Fruit fly (Drosophila melanogaster): Measurements from ENCODE around the gene LysP.

DNA sequence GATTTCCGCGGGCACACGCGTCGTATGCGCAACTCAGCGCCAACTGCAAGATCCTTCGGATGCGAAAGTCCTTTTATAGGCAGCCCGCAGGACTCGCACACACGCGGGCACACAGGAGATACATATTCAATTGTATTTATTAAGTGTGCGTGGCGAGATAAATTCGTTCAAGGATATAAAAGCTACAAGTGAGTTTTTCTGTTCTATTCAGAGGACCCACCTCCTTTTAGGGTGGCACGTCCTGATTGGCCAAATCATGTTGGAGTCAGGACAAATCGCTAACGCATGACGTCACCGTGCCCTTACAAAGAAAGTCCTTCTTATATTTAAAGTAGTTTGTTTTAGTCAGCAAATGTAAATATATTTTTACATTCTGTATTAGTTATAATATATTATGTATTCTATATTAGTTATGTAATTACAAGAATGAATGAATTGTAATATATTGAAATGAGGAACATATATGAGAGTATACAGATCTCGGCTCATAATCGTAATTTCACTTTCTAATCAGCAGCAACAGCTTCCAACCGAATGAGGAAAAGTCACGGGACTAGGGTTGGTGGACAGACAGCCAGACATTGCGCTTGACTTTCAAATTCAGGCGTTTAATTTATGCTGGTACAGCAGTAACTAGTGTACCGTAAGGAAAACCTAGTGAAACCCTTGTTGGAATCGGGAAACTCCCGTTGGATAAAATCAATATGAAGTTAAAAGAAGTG, 25.2 kb downstream of the LysP start, which contains the start of gene Trhn:
- TF ChIP-seq fkh (GFP tag; optimal IDR thresholded peaks at IDR 0.05) (no peak), CG6854 (GFP tag; optimal IDR thresholded peaks at IDR 0.05) (no peak), svp (GFP tag) (no peak), eg (GFP tag; IDR thresholded peaks at IDR 0.05) (no peak)
